Fruit fly (Drosophila melanogaster): ENCODE measurements around the gene Prosbeta4.

DNA sequence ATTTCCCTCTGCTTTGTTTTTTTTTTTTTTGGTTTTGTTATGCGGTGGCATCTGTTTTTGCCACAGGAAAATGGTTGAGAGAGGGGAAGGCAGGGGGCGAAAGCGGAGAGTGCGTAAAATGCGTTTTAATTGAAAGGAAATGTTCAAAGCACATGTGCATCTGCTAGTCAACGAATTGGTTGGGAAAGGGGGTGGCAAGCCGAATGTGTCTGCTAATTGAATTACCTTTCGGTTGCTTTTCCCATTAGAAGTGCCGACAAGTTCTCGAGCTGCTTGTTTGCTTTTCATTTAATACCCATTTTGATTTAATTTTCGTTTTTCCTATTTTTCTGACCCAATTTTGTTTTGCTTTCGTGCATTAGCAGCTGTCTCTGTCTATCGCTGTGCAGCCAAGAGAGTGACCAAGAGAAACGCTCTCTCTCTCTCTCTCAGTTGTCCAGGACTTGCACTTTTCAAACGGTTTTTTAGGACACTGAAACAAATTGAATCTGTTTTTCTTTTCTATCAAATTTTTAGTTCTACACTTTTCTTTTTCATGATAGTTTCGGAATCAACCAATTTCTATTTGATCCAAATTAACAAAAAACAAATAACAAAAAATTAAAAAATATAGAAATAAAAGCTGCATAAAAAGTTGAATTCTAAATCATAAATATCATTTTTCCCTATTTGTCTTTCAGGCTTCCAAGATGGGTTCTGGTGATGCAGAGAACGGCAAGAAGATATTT lies 13.3 kb downstream of the Prosbeta4 start:
- no peak for TF ChIP-seq EcR (GFP tag; optimal IDR thresholded peaks at IDR 0.05)
- no peak for TF ChIP-seq psq (optimal IDR thresholded peaks at IDR 0.05)

Data from whole organism.